Worm (Caenorhabditis elegans) whole organism, L4 larva: ENCODE results near the gene str-31.
"Not testable (repeated sequence)": the region's sequence is repeated elsewhere in the genome, so short reads cannot be mapped to it uniquely, and the experiment has no call there.

Experiments used
- F10B5.3 ChIP-seq: sonication (generic microtip); optimal IDR thresholded peaks from 2 replicates; lab custom pipeline; 2016; ENCODE audit warnings: mild to moderate bottlenecking, missing genetic modification characterization, missing compliant biosample characterization
- F37D6.2 ChIP-seq: sonication (generic microtip); optimal IDR thresholded peaks from 2 replicates; lab custom pipeline; 2016; ENCODE audit warnings: mild to moderate bottlenecking, missing genetic modification characterization, missing compliant biosample characterization
- R02D3.7 ChIP-seq: fragments of 150-350 bp; sonication (generic microtip); optimal IDR thresholded peaks from 3 replicates; lab custom pipeline; 2014; ENCODE audit warnings: missing biosample characterization, missing genetic modification characterization
- Y48G9A.11 ChIP-seq: fragments of 200-800 bp; sonication (Bioruptor generic); IDR thresholded peaks from 2 replicates; pipeline ENCODE4 v1.3.6; 2022; ENCODE audit warnings: missing genetic modification reagents, missing genetic modification characterization, missing compliant biosample characterization
- Y5F2A.4 ChIP-seq: fragments of 200-800 bp; sonication (Bioruptor generic); optimal IDR thresholded peaks from 2 replicates; lab custom pipeline; 2018; ENCODE audit warnings: mild to moderate bottlenecking, missing genetic modification characterization, missing compliant biosample characterization
- aha-1 ChIP-seq: fragments of 150-350 bp; peaks from one replicate; lab custom pipeline; 2014; ENCODE audit warnings: missing biosample characterization, missing genetic modification characterization
- ceh-44 ChIP-seq: fragments of 200-800 bp; sonication (Bioruptor generic); IDR thresholded peaks from 2 replicates; pipeline ENCODE4 v1.3.6; 2022; ENCODE audit warnings: missing genetic modification reagents, missing genetic modification characterization, missing compliant biosample characterization
- daf-16 ChIP-seq, 3 experiments: sonication (generic microtip); optimal IDR thresholded peaks; 2 replicates each; lab custom pipeline; 2016 to 2017; ENCODE audit warnings: missing genetic modification characterization in 3 of 3, missing genetic modification reagents in 3 of 3, mild to moderate bottlenecking in 2 of 3, missing compliant biosample characterization in 2 of 3, missing biosample characterization in 1 of 3, moderate library complexity in 1 of 3
- daf-8 ChIP-seq: fragments of 200-800 bp; sonication (Bioruptor generic); IDR thresholded peaks from 2 replicates; pipeline ENCODE4 v1.3.6; 2022; ENCODE audit warnings: missing genetic modification characterization, missing compliant biosample characterization
- dmd-6 ChIP-seq: fragments of 200-800 bp; sonication (Bioruptor generic); IDR thresholded peaks from 2 replicates; pipeline ENCODE4 v1.3.6; 2022; ENCODE audit warnings: missing genetic modification reagents, missing genetic modification characterization, missing compliant biosample characterization
- dve-1 ChIP-seq: sonication (generic microtip); optimal IDR thresholded peaks from 2 replicates; lab custom pipeline; 2017; ENCODE audit warnings: antibody characterized with exemption, mild to moderate bottlenecking, missing genetic modification characterization, missing compliant biosample characterization; ENCODE audit not compliant: insufficient read depth
- egl-43 ChIP-seq: fragments of 200-800 bp; sonication (Bioruptor generic); IDR thresholded peaks from 2 replicates; pipeline ENCODE4 v1.3.6; 2022; ENCODE audit warnings: missing genetic modification reagents, missing genetic modification characterization, missing compliant biosample characterization
- jun-1 ChIP-seq: fragments of 150-350 bp; optimal IDR thresholded peaks from 2 replicates; lab custom pipeline; 2014; ENCODE audit warnings: missing biosample characterization, missing genetic modification reagents, missing genetic modification characterization
- lim-7 ChIP-seq: fragments of 200-800 bp; sonication (Bioruptor generic); IDR thresholded peaks from 2 replicates; pipeline ENCODE4 v1.3.6; 2022; ENCODE audit warnings: missing genetic modification characterization, missing compliant biosample characterization
- lin-1 ChIP-seq: fragments of 200-800 bp; sonication (Bioruptor generic); IDR thresholded peaks from 2 replicates; pipeline ENCODE4 v1.3.6; 2022; ENCODE audit warnings: missing genetic modification reagents, missing genetic modification characterization, missing compliant biosample characterization
- lin-15B ChIP-seq: fragments of 150-350 bp; sonication (generic microtip); optimal IDR thresholded peaks from 3 replicates; lab custom pipeline; 2014; ENCODE audit warnings: missing biosample characterization, missing genetic modification characterization
- lin-29 ChIP-seq: fragments of 200-800 bp; sonication (Bioruptor generic); IDR thresholded peaks from 2 replicates; pipeline ENCODE4 v1.3.6; 2022; ENCODE audit warnings: missing genetic modification reagents, missing genetic modification characterization, missing compliant biosample characterization
- lsy-2 ChIP-seq, 2 experiments: fragments of 150-350 bp in 1 of 2; sonication (generic microtip) in 1 of 2; optimal IDR thresholded peaks; 2 replicates each; lab custom pipeline; 2014 to 2017; ENCODE audit warnings: missing biosample characterization in 2 of 2, missing genetic modification characterization in 2 of 2
- mdl-1 ChIP-seq, 2 experiments: fragments of 150-350 bp in 1 of 2; sonication (generic microtip) in 1 of 2; optimal IDR thresholded peaks; 2 replicates each; lab custom pipeline; 2014 to 2017; ENCODE audit warnings: missing biosample characterization in 2 of 2, missing genetic modification characterization in 2 of 2
- nhr-111 ChIP-seq: fragments of 200-800 bp; sonication (Bioruptor generic); optimal IDR thresholded peaks from 2 replicates; lab custom pipeline; 2018; ENCODE audit warnings: mild to moderate bottlenecking, missing genetic modification characterization, missing compliant biosample characterization
- nhr-28 ChIP-seq: fragments of 150-350 bp; optimal IDR thresholded peaks from 2 replicates; lab custom pipeline; 2014; ENCODE audit warnings: missing biosample characterization, missing genetic modification characterization
- nhr-42 ChIP-seq: fragments of 200-800 bp; sonication (Bioruptor generic); IDR thresholded peaks from 2 replicates; pipeline ENCODE4 v1.3.6; 2022; ENCODE audit warnings: missing genetic modification characterization, missing compliant biosample characterization
- nhr-48 ChIP-seq: sonication (generic microtip); optimal IDR thresholded peaks from 2 replicates; lab custom pipeline; 2016; ENCODE audit warnings: mild to moderate bottlenecking, missing genetic modification characterization, missing compliant biosample characterization
- nhr-77 ChIP-seq: fragments of 150-350 bp; optimal IDR thresholded peaks from 2 replicates; lab custom pipeline; 2014; ENCODE audit warnings: missing biosample characterization, missing genetic modification characterization
- pha-4 ChIP-seq, 2 experiments: fragments of 150-350 bp in 1 of 2; fragments of 200-800 bp in 1 of 2; sonication (Bioruptor generic) in 1 of 2; IDR thresholded peaks in 1 of 2; optimal IDR thresholded peaks in 1 of 2; 2 replicates each; pipeline versions ENCODE4 v1.3.6 to Lab custom; 2014 to 2022; ENCODE audit warnings: missing genetic modification characterization in 2 of 2, missing genetic modification reagents in 2 of 2, missing biosample characterization in 1 of 2, missing compliant biosample characterization in 1 of 2
- pqm-1 ChIP-seq: sonication (generic microtip); optimal IDR thresholded peaks from 2 replicates; lab custom pipeline; 2017; ENCODE audit warnings: missing biosample characterization, missing genetic modification characterization
- rbr-2 ChIP-seq: sonication (generic microtip); optimal IDR thresholded peaks from 2 replicates; lab custom pipeline; 2016; ENCODE audit warnings: missing genotype, missing genetic modification characterization, missing compliant biosample characterization
- saeg-2 ChIP-seq: fragments of 200-800 bp; sonication (Bioruptor generic); IDR thresholded peaks from 2 replicates; pipeline ENCODE4 v1.3.6; 2022; ENCODE audit warnings: missing genetic modification reagents, missing genetic modification characterization, missing compliant biosample characterization
- sdz-12 ChIP-seq: fragments of 200-800 bp; sonication (Bioruptor generic); optimal IDR thresholded peaks from 2 replicates; lab custom pipeline; 2018; ENCODE audit warnings: mild to moderate bottlenecking, missing genetic modification characterization, missing compliant biosample characterization
- spr-1 ChIP-seq: sonication (generic microtip); optimal IDR thresholded peaks from 2 replicates; lab custom pipeline; 2016; ENCODE audit warnings: mild to moderate bottlenecking, missing genetic modification characterization, missing compliant biosample characterization
- tag-97 ChIP-seq: fragments of 200-800 bp; sonication (Bioruptor generic); IDR thresholded peaks from 2 replicates; pipeline ENCODE4 v1.3.6; 2022; ENCODE audit warnings: missing genetic modification characterization, missing compliant biosample characterization
- zfp-2 ChIP-seq: sonication (generic microtip); optimal IDR thresholded peaks from 2 replicates; lab custom pipeline; 2016; ENCODE audit warnings: mild to moderate bottlenecking, missing genetic modification characterization, missing compliant biosample characterization
- zfp-3 ChIP-seq: fragments of 200-800 bp; sonication (Bioruptor generic); conservative IDR thresholded peaks from 2 replicates; pipeline ENCODE4 v1.3.6; 2022; ENCODE audit warnings: missing genetic modification reagents, missing genetic modification characterization, missing compliant biosample characterization
- zip-2 ChIP-seq: fragments of 150-350 bp; optimal IDR thresholded peaks from 2 replicates; lab custom pipeline; 2014; ENCODE audit warnings: missing biosample characterization, missing genetic modification characterization

Gene str-31

DNA sequence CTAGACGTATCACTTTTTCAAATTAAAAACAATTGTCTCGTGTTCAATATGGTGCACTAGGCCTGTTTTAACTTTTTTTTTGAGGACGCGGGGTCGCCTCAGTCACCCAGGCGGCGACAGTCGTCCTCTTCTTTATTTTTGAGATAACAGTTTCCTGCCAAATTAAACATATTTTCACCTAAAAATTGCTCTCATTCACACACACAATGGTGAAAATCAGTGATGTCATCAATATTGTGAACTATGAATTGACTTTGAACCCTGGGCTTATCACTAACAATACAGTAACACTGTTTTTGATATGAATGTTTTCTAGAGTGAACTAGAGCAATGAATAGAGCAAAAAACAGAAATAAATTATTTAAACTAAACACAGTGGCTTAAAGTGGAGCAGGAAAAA lies 12.8 kb upstream of the str-31 start:
- no peak for TF ChIP-seq aha-1 (tag; lab: Kevin White, UChicago)
- no peak for TF ChIP-seq daf-16 (GFP tag; optimal IDR thresholded peaks at IDR 0.05; lab: Kevin White, UChicago)
- peak; percentile 94 for TF ChIP-seq daf-16 (tag; optimal IDR thresholded peaks at IDR 0.05; lab: Kevin White, UChicago)
- no peak for TF ChIP-seq saeg-2 (GFP tag; lab: Robert Waterston, UW)
- peak; percentile 22 for TF ChIP-seq nhr-77 (tag; lab: Kevin White, UChicago)
- peak; percentile 19 for TF ChIP-seq nhr-48 (tag; lab: Kevin White, UChicago)
- TF ChIP-seq pqm-1 (tag; lab: Kevin White, UChicago), result peak; percentile 58
- peak; percentile 41 for TF ChIP-seq nhr-28 (tag; lab: Kevin White, UChicago)

DNA sequence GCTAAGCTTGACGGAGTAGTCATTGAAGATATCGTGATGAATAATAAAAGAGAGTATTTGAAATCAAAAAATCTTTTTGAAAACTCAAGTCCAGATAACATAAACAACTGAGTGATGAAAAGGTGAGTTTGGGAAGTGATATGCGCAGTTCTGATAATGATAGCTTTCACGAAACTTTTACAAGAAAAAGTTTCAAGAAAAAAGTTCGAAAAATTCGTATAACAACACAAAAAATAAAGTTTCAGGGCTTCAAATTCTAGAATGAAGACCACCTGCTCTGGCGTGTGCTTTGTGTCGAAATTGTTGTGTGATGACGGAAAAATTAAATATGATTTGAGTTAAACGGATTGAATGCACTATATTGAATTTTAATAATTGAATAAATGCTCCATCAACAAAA lies 11.6 kb upstream of the str-31 start, which contains the start of gene srb-19:
Gene srb-19, minus strand, starts transcription at position 101 of the 400 bp plus-strand sequence.
- no peak for TF ChIP-seq F37D6.2
- TF ChIP-seq tag-97, result no peak
- no peak for TF ChIP-seq pha-4 (GFP tag; IDR thresholded peaks at IDR 0.05; lab: Robert Waterston, UW)
- no peak for TF ChIP-seq pha-4 (tag; optimal IDR thresholded peaks at IDR 0.05; lab: Kevin White, UChicago)
- no peak for TF ChIP-seq nhr-77 (tag; lab: Kevin White, UChicago)
- no peak for TF ChIP-seq zfp-3 (GFP tag; lab: Robert Waterston, UW)
- TF ChIP-seq jun-1, result no peak
- TF ChIP-seq egl-43 (GFP tag; lab: Robert Waterston, UW), result no peak
- no peak for TF ChIP-seq spr-1 (tag; lab: Kevin White, UChicago)
- TF ChIP-seq nhr-28 (tag; lab: Kevin White, UChicago), result no peak
- TF ChIP-seq mdl-1 (tag; optimal IDR thresholded peaks at IDR 0.05; lab: Kevin White, UChicago), result no peak

DNA sequence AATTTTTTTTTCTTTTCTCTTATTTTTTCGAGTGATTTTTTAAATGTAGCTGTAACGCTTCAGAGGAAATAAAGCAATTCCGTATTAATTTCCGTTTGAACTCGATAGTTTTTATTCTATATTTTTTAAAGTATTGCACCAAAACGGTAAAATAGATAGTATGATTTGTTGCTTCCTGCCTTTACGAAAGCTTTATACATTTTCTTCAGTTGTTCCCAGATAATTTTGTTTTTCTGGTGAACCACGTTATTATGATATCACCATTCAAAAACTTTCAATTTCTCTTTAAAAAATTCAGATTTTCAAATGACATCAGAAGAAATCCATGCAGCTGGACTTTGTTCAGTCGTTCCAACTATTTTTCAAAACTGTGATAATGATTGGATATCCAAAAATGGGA lies 6.5 kb upstream of the str-31 start, which contains the start of gene srb-18:
Gene srb-18, plus strand, starts transcription at position 301 of the 400 bp plus-strand sequence.
- TF ChIP-seq lin-15B, result no peak
- TF ChIP-seq, all 104 proteins: peak for 0

DNA sequence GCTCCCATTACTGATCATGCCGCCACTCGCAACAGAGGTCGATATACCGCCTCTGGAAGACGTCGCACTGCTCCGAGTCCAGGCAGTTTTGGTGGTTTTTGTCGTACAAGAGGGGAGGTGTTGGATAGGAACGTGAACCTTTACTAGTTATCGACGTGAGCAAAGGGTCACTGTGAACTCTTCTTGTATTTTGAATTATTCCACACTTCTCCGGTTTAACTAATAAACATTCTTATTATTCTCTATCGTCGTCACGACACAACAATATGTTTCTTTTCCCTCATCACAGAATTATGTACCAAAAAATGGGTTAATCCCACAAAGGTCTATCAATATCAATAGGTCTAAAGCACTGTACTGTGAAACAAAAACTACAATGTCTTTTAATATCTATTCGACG lies 3.0 kb upstream of the str-31 start, which contains the start of gene nhr-171:
Gene nhr-171, plus strand, starts transcription at position 301 of the 400 bp plus-strand sequence.
- not testable (repeated sequence) for TF ChIP-seq Y5F2A.4 (GFP tag; lab: Kevin White, UChicago); rbr-2 (tag; lab: Kevin White, UChicago); R02D3.7

DNA sequence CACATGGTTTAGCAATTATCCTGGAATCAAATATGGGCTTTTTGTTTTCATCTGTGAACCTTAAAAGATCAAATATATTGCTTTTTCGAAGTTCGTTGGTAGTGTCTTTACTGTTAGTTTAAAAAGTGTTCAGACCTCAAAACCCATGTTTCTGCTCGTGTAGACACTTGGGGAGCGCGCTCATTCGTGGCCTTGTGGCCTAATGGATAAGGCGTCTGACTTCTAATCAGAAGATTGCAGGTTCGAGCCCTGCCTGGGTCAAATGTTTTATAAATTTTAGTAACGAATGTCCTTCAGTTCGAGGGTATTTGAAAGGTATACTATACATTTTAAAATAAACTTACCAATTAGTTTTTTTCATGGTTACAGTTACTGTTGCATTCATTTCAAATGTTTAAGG lies 2.3 kb downstream of the str-31 start:
- TF ChIP-seq daf-8 (GFP tag; lab: Robert Waterston, UW), result no peak
- TF ChIP-seq ceh-44 (GFP tag; lab: Robert Waterston, UW), result 0 out of 2 replicates have a peak, but pooled peaks have one; percentile 3

DNA sequence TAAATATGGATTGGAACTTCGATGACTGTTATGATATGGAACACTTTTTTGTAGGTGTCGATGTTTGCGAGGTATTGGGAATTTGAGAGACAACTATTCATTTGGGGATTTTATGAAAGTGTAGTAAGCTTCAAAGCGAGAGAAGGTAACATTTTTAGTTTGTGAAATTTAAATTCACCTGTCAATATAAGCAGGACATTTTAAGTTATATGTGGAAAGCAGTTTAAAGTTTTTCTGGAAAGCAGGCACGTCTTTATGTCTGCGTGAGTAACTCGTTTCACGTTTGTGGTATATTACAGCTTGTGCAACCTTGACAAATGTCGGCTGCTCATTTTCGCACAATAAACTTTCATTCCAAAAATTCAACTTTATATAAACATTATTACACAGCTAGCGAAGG lies 4.2 kb downstream of the str-31 start, which contains the start of gene srh-229:
Gene srh-229, minus strand, starts transcription at position 101 of the 400 bp plus-strand sequence.
- TF ChIP-seq Y48G9A.11 (GFP tag; lab: Robert Waterston, UW), result no peak
- TF ChIP-seq mdl-1 (tag; optimal IDR thresholded peaks at IDR 0.05; lab: Kevin White, UChicago), result no peak
- TF ChIP-seq zip-2 (tag; lab: Kevin White, UChicago), result no peak
- TF ChIP-seq nhr-111 (GFP tag; lab: Kevin White, UChicago), result no peak
- TF ChIP-seq lin-1 (GFP tag; lab: Robert Waterston, UW), result no peak
- TF ChIP-seq dmd-6 (GFP tag; lab: Robert Waterston, UW), result no peak
- no peak for TF ChIP-seq lin-29 (GFP tag; lab: Robert Waterston, UW)
- TF ChIP-seq lin-15B, result no peak
- TF ChIP-seq lim-7 (GFP tag; lab: Robert Waterston, UW), result no peak
- TF ChIP-seq lsy-2 (tag; optimal IDR thresholded peaks at IDR 0.05; lab: Kevin White, UChicago), result no peak
- TF ChIP-seq nhr-42 (GFP tag; lab: Robert Waterston, UW), result no peak
- no peak for TF ChIP-seq zfp-2 (tag; lab: Kevin White, UChicago)
- no peak for TF ChIP-seq dve-1 (tag; lab: Kevin White, UChicago)
- TF ChIP-seq sdz-12 (GFP tag; lab: Kevin White, UChicago), result no peak
- no peak for TF ChIP-seq F10B5.3 (tag; lab: Kevin White, UChicago)
